Worm (Caenorhabditis elegans) whole organism, L4 larva: ENCODE measurements around the gene dpff-1.

ENCODE experiments used
- F26F4.8 ChIP-seq: fragments of 200-800 bp; sonication (Bioruptor generic); conservative IDR thresholded peaks from 2 replicates; pipeline ENCODE4 v1.3.6; 2022; ENCODE audit warnings: missing genetic modification characterization, missing compliant biosample characterization
- F44E2.7 ChIP-seq: fragments of 200-800 bp; sonication (Bioruptor generic); IDR thresholded peaks from 2 replicates; pipeline ENCODE4 v2.1.2; 2022; ENCODE audit warnings: missing genetic modification characterization, missing compliant biosample characterization
- Y105C5A.15 ChIP-seq: fragments of 200-800 bp; sonication (Bioruptor generic); IDR thresholded peaks from 2 replicates; pipeline ENCODE4 v1.3.6; 2022; ENCODE audit warnings: missing genetic modification characterization, missing compliant biosample characterization
- ZK337.2 ChIP-seq: fragments of 200-800 bp; sonication (Bioruptor generic); IDR thresholded peaks from 2 replicates; pipeline ENCODE4 v1.3.6; 2022; ENCODE audit warnings: missing genetic modification reagents, missing genetic modification characterization, missing compliant biosample characterization
- ZK546.5 ChIP-seq, 2 experiments: sonication (generic microtip); optimal IDR thresholded peaks; 2 replicates each; lab custom pipeline; 2017; ENCODE audit warnings: missing biosample characterization in 2 of 2, missing genetic modification characterization in 2 of 2
- aha-1 ChIP-seq: fragments of 150-350 bp; peaks from one replicate; lab custom pipeline; 2014; ENCODE audit warnings: missing biosample characterization, missing genetic modification characterization
- aly-2 ChIP-seq: sonication (generic microtip); optimal IDR thresholded peaks from 2 replicates; lab custom pipeline; 2018; ENCODE audit warnings: missing biosample characterization, missing genetic modification characterization
- attf-4 ChIP-seq: sonication (generic microtip); optimal IDR thresholded peaks from 3 replicates; lab custom pipeline; 2017; ENCODE audit warnings: missing biosample characterization, missing genetic modification characterization
- ceh-28 ChIP-seq: fragments of 150-350 bp; optimal IDR thresholded peaks from 2 replicates; lab custom pipeline; 2014; ENCODE audit warnings: missing biosample characterization, missing genetic modification reagents, missing genetic modification characterization
- daf-16 ChIP-seq, 3 experiments: sonication (generic microtip); optimal IDR thresholded peaks; 2 replicates each; lab custom pipeline; 2016 to 2017; ENCODE audit warnings: missing genetic modification characterization in 3 of 3, missing genetic modification reagents in 3 of 3, mild to moderate bottlenecking in 2 of 3, missing compliant biosample characterization in 2 of 3, missing biosample characterization in 1 of 3, moderate library complexity in 1 of 3
- daf-8 ChIP-seq: fragments of 200-800 bp; sonication (Bioruptor generic); IDR thresholded peaks from 2 replicates; pipeline ENCODE4 v1.3.6; 2022; ENCODE audit warnings: missing genetic modification characterization, missing compliant biosample characterization
- dmd-9 ChIP-seq: fragments of 200-800 bp; sonication (Bioruptor generic); IDR thresholded peaks from 2 replicates; pipeline ENCODE4 v1.3.6; 2022; ENCODE audit warnings: missing genetic modification reagents, missing genetic modification characterization, missing compliant biosample characterization
- dpl-1 ChIP-seq: fragments of 150-350 bp; optimal IDR thresholded peaks from 2 replicates; lab custom pipeline; 2014; ENCODE audit warnings: missing biosample characterization, missing genetic modification reagents, missing genetic modification characterization
- duxl-1 ChIP-seq: sonication (generic microtip); optimal IDR thresholded peaks from 2 replicates; lab custom pipeline; 2016; ENCODE audit warnings: mild to moderate bottlenecking, missing genetic modification characterization, moderate library complexity, missing compliant biosample characterization; ENCODE audit not compliant: poor library complexity
- dve-1 ChIP-seq: sonication (generic microtip); optimal IDR thresholded peaks from 2 replicates; lab custom pipeline; 2017; ENCODE audit warnings: antibody characterized with exemption, mild to moderate bottlenecking, missing genetic modification characterization, missing compliant biosample characterization; ENCODE audit not compliant: insufficient read depth
- egl-27 ChIP-seq: sonication (generic microtip); optimal IDR thresholded peaks from 3 replicates; lab custom pipeline; 2017; ENCODE audit warnings: missing biosample characterization, missing genetic modification reagents, missing genetic modification characterization
- egl-43 ChIP-seq: fragments of 200-800 bp; sonication (Bioruptor generic); IDR thresholded peaks from 2 replicates; pipeline ENCODE4 v1.3.6; 2022; ENCODE audit warnings: missing genetic modification reagents, missing genetic modification characterization, missing compliant biosample characterization
- gei-8 ChIP-seq: fragments of 200-800 bp; sonication (Bioruptor generic); optimal IDR thresholded peaks from 2 replicates; lab custom pipeline; 2018; ENCODE audit warnings: mild to moderate bottlenecking, missing genetic modification characterization, missing compliant biosample characterization
- hlh-11 ChIP-seq: fragments of 200-800 bp; sonication (Bioruptor generic); optimal IDR thresholded peaks from 2 replicates; lab custom pipeline; 2018; ENCODE audit warnings: mild to moderate bottlenecking, missing genetic modification characterization, missing compliant biosample characterization
- hmg-1.1 ChIP-seq: fragments of 200-800 bp; sonication (Bioruptor generic); IDR thresholded peaks from 2 replicates; pipeline ENCODE4 v1.3.6; 2022; ENCODE audit warnings: missing genetic modification reagents, missing genetic modification characterization, missing compliant biosample characterization
- lim-7 ChIP-seq: fragments of 200-800 bp; sonication (Bioruptor generic); IDR thresholded peaks from 2 replicates; pipeline ENCODE4 v1.3.6; 2022; ENCODE audit warnings: missing genetic modification characterization, missing compliant biosample characterization
- lin-39 ChIP-seq: fragments of 150-350 bp; optimal IDR thresholded peaks from 2 replicates; lab custom pipeline; 2014; ENCODE audit warnings: missing biosample characterization, missing genetic modification reagents, missing genetic modification characterization
- lir-3 ChIP-seq: sonication (generic microtip); optimal IDR thresholded peaks from 2 replicates; lab custom pipeline; 2016; ENCODE audit warnings: mild to moderate bottlenecking, missing genetic modification characterization, missing compliant biosample characterization
- lsy-2 ChIP-seq, 2 experiments: fragments of 150-350 bp in 1 of 2; sonication (generic microtip) in 1 of 2; optimal IDR thresholded peaks; 2 replicates each; lab custom pipeline; 2014 to 2017; ENCODE audit warnings: missing biosample characterization in 2 of 2, missing genetic modification characterization in 2 of 2
- madf-5 ChIP-seq, 2 experiments: fragments of 200-800 bp; sonication (Bioruptor generic); IDR thresholded peaks; 2 replicates each; pipeline ENCODE4 v1.3.6; 2022; ENCODE audit warnings: missing compliant biosample characterization in 2 of 2, missing genetic modification characterization in 2 of 2
- mdl-1 ChIP-seq, 2 experiments: fragments of 150-350 bp in 1 of 2; sonication (generic microtip) in 1 of 2; optimal IDR thresholded peaks; 2 replicates each; lab custom pipeline; 2014 to 2017; ENCODE audit warnings: missing biosample characterization in 2 of 2, missing genetic modification characterization in 2 of 2
- mes-2 ChIP-seq: sonication (generic microtip); optimal IDR thresholded peaks from 2 replicates; lab custom pipeline; 2016; ENCODE audit warnings: missing genotype, mild to moderate bottlenecking, missing genetic modification characterization, missing compliant biosample characterization; ENCODE audit not compliant: poor library complexity, severe bottlenecking
- nhr-102 ChIP-seq: sonication (generic microtip); optimal IDR thresholded peaks from 2 replicates; lab custom pipeline; 2016; ENCODE audit warnings: mild to moderate bottlenecking, missing genetic modification characterization, moderate library complexity, missing compliant biosample characterization
- nhr-11 ChIP-seq: fragments of 150-350 bp; optimal IDR thresholded peaks from 2 replicates; lab custom pipeline; 2014; ENCODE audit warnings: missing biosample characterization, missing genetic modification characterization
- nhr-28 ChIP-seq: fragments of 150-350 bp; optimal IDR thresholded peaks from 2 replicates; lab custom pipeline; 2014; ENCODE audit warnings: missing biosample characterization, missing genetic modification characterization
- nhr-6 ChIP-seq: fragments of 150-350 bp; optimal IDR thresholded peaks from 2 replicates; lab custom pipeline; 2014; ENCODE audit warnings: missing biosample characterization, missing genetic modification characterization
- php-3 ChIP-seq: fragments of 200-800 bp; sonication (Bioruptor generic); IDR thresholded peaks from 2 replicates; pipeline ENCODE4 v1.3.6; 2022; ENCODE audit warnings: missing genetic modification reagents, missing genetic modification characterization, missing compliant biosample characterization
- set-16 ChIP-seq: fragments of 200-800 bp; sonication (Bioruptor generic); IDR thresholded peaks from 2 replicates; pipeline ENCODE4 v1.3.6; 2022; ENCODE audit warnings: missing genetic modification reagents, missing genetic modification characterization, missing compliant biosample characterization
- skn-1 ChIP-seq: fragments of 150-350 bp; optimal IDR thresholded peaks from 2 replicates; lab custom pipeline; 2014; ENCODE audit warnings: missing biosample characterization, missing genetic modification characterization
- snpc-1.2 ChIP-seq: fragments of 200-800 bp; sonication (Bioruptor generic); IDR thresholded peaks from 2 replicates; pipeline ENCODE4 v1.3.6; 2022; ENCODE audit warnings: missing genetic modification reagents, missing genetic modification characterization, missing compliant biosample characterization
- spr-1 ChIP-seq: sonication (generic microtip); optimal IDR thresholded peaks from 2 replicates; lab custom pipeline; 2016; ENCODE audit warnings: mild to moderate bottlenecking, missing genetic modification characterization, missing compliant biosample characterization
- unc-130 ChIP-seq: sonication (generic microtip); optimal IDR thresholded peaks from 2 replicates; lab custom pipeline; 2016; ENCODE audit warnings: missing genetic modification reagents, missing genetic modification characterization, missing compliant biosample characterization
- zfp-3 ChIP-seq: fragments of 200-800 bp; sonication (Bioruptor generic); conservative IDR thresholded peaks from 2 replicates; pipeline ENCODE4 v1.3.6; 2022; ENCODE audit warnings: missing genetic modification reagents, missing genetic modification characterization, missing compliant biosample characterization
- ztf-7 ChIP-seq: fragments of 150-350 bp; optimal IDR thresholded peaks from 2 replicates; lab custom pipeline; 2014; ENCODE audit warnings: missing biosample characterization, missing genetic modification characterization

Gene dpff-1

DNA sequence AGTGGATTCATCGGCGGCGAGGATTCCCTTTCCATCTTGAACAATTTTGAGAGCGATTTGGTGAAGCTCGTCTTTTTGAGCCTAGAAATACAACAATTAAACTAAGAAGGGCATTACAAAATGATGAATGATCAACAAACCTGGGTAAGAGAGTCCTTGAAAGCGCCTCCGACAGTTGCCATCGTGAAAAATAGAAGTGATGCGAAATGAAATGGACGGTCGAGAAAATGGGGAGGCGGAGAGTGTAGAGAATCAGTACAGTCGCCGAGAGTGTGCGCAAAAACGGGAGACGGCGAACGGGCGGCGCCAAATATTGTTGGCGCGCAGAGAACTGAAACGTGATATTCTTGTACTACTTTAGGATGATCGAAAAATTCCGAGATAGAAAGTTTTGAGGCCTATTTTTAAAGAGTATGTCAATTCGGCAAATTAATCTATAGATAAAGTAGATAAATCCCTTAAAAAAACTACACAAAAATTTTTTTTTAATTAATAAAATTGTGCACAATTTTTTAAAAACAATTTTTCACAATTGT, 29.9 kb downstream of the dpff-1 start, which contains the start of gene aldo-2 (continued):
- no peak for TF ChIP-seq ZK546.5 (tag; optimal IDR thresholded peaks at IDR 0.05; lab: Kevin White, UChicago)
- TF ChIP-seq skn-1 (tag; lab: Kevin White, UChicago), result no peak
- TF ChIP-seq lim-7 (GFP tag; lab: Robert Waterston, UW), result 0 out of 2 replicates have a peak, but pooled peaks have one; percentile 27
- TF ChIP-seq hmg-1.1 (GFP tag; lab: Robert Waterston, UW), result no peak
- TF ChIP-seq spr-1 (tag; lab: Kevin White, UChicago), result no peak
- TF ChIP-seq ZK337.2 (GFP tag; lab: Robert Waterston, UW), result 0 out of 2 replicates have a peak, but pooled peaks have one; percentile 19
- TF ChIP-seq unc-130 (GFP tag; lab: Kevin White, UChicago), result peak; percentile 63
- TF ChIP-seq ztf-7 (tag; lab: Kevin White, UChicago), result no peak
- TF ChIP-seq dmd-9 (GFP tag; lab: Robert Waterston, UW), result no peak
- TF ChIP-seq dve-1 (tag; lab: Kevin White, UChicago), result peak; percentile 12
- no peak for TF ChIP-seq madf-5 (GFP tag; IDR thresholded peaks at IDR 0.05; lab: Robert Waterston, UW)
- peak; percentile 12 for TF ChIP-seq mes-2 (tag; lab: Kevin White, UChicago)
- TF ChIP-seq gei-8 (GFP tag; lab: Kevin White, UChicago), result no peak
- TF ChIP-seq dpl-1 (GFP tag; lab: Kevin White, UChicago), result peak; percentile 28
- TF ChIP-seq egl-27 (tag; lab: Kevin White, UChicago), result no peak
- TF ChIP-seq lsy-2 (tag; optimal IDR thresholded peaks at IDR 0.05; lab: Kevin White, UChicago), result no peak

DNA sequence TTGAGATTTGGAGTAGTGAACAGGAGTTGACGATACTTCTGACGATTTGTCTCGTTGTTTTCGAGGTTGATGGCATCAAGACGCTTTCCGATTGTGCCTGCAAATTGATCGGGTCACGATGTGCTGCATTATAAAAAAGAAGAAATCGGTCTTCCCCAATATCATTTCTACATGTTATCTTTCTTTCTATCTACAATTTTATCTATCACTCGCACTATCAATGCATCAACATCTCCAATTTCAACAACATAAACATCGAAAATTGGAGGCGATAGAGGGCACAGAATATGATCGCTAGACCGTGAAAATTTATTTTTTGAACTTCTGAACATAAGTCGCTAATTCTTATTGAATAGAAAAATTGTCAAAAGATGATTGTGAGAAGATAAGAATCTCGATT, 30.4 kb downstream of the dpff-1 start:
- TF ChIP-seq ztf-7 (tag; lab: Kevin White, UChicago), result no peak
- no peak for TF ChIP-seq php-3 (GFP tag; lab: Robert Waterston, UW)
- no peak for TF ChIP-seq aly-2 (tag; lab: Kevin White, UChicago)
- no peak for TF ChIP-seq lin-39 (tag; lab: Kevin White, UChicago)
- TF ChIP-seq egl-43 (GFP tag; lab: Robert Waterston, UW), result no peak
- no peak for TF ChIP-seq hmg-1.1 (GFP tag; lab: Robert Waterston, UW)
- no peak for TF ChIP-seq nhr-11
- TF ChIP-seq attf-4, result no peak
- peak; percentile 42 for TF ChIP-seq duxl-1 (tag; lab: Kevin White, UChicago)
- TF ChIP-seq mdl-1 (tag; optimal IDR thresholded peaks at IDR 0.05; lab: Kevin White, UChicago), result no peak
- peak; percentile 21 for TF ChIP-seq nhr-28
- no peak for TF ChIP-seq daf-16 (GFP tag; optimal IDR thresholded peaks at IDR 0.05; lab: Kevin White, UChicago)
- peak; percentile 80 for TF ChIP-seq daf-16 (tag; optimal IDR thresholded peaks at IDR 0.05; lab: Kevin White, UChicago)
- TF ChIP-seq snpc-1.2 (GFP tag; lab: Robert Waterston, UW), result no peak
- TF ChIP-seq nhr-6, result no peak
- no peak for TF ChIP-seq daf-8 (GFP tag; lab: Robert Waterston, UW)
- no peak for TF ChIP-seq set-16 (GFP tag; lab: Robert Waterston, UW)

DNA sequence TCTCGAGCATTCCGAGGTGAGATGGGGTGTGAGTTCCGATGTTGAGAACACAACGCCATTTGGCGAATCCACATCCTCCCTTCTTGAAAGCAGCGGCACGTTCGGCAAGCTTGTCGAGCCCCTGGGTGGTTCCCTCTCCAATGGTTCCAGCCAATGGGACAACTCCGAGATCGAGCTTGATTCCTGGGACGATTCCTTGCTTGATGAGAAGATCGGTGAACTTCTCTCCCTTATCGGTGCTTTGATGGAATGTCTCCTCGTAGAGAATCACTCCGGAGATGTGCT, 30.8 kb downstream of the dpff-1 start:
- no peak for TF ChIP-seq ceh-28
- TF ChIP-seq spr-1 (tag; lab: Kevin White, UChicago), result no peak
- TF ChIP-seq nhr-102 (tag; lab: Kevin White, UChicago), result no peak
- no peak for TF ChIP-seq lir-3 (tag; lab: Kevin White, UChicago)
- 0 out of 4 replicates have a peak, but pooled peaks of 1 of the 2 experiments have one; percentile 24 for TF ChIP-seq madf-5 (GFP tag; IDR thresholded peaks at IDR 0.05; lab: Robert Waterston, UW)
- TF ChIP-seq F44E2.7 (GFP tag; lab: Robert Waterston, UW), result no peak
- TF ChIP-seq zfp-3 (GFP tag; lab: Robert Waterston, UW), result no peak
- TF ChIP-seq F26F4.8 (GFP tag; lab: Robert Waterston, UW), result no peak
- no peak for TF ChIP-seq aha-1 (tag; lab: Kevin White, UChicago)
- no peak for TF ChIP-seq duxl-1 (tag; lab: Kevin White, UChicago)
- no peak for TF ChIP-seq Y105C5A.15 (GFP tag; lab: Robert Waterston, UW)
- peak; percentile 57; the same call in 1 of the 2 replicates for TF ChIP-seq set-16 (GFP tag; lab: Robert Waterston, UW)
- no peak for TF ChIP-seq hlh-11
